Worm (Caenorhabditis elegans): ENCODE results near the gene C03B1.4.

C03B1.4 gene

DNA sequence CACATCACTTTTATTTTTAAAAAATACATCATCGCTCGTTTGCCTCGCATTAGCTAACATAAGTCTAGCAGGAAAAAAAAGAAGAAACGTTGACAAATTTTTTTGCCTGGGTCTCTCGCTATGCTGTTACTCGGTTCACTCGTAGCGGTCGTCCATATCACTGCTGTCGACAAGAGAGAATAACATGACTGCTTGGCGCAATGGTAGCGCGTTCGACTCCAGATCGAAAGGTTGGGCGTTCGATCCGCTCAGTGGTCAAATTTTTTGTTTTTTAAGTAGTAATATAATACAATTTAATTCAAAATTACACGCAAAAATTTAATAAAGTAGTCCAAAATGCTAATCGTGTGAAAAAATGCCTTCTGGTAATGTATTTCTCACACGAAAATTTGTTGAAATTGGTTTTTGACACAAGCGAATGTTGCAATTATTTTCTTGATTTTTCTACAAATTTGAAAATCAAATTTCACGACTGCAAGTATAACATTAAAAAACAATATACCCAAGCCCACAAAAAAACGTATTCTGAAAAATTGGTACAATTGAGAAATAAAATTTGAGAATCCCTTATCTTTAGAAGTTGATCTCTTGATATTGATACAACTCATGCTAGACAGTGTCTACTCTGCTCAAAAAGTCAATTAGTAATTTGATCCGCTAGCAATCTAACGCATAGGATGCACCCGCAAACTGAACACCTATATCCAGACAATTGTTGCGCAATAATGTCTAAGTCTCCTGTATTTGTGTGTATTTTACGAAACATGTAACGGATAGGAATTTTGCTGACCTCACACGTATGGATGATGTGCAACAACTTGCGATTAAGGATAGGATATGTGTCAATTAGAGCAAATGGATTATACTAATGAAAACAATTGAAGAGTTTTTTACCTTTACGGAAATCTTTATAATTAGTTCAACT, 7.2 kb downstream of the C03B1.4 start (continued):
- TF ChIP-seq unc-42 (tag; optimal IDR thresholded peaks at IDR 0.05) (no peak), hlh-15 (tag; optimal IDR thresholded peaks at IDR 0.05) (peak; percentile 47), elt-4 (tag; optimal IDR thresholded peaks at IDR 0.05) (no peak), ttx-3 (tag; optimal IDR thresholded peaks at IDR 0.05) (peak; percentile 80), fax-1 (tag; optimal IDR thresholded peaks at IDR 0.05) (peak; percentile 61), ceh-34 (tag; optimal IDR thresholded peaks at IDR 0.05) (no peak), sox-4 (tag; optimal IDR thresholded peaks at IDR 0.05) (peak; percentile 77), fkh-6 (tag; optimal IDR thresholded peaks at IDR 0.05) (peak; percentile 6), C38D4.7 (GFP tag; optimal IDR thresholded peaks at IDR 0.05) (peak; percentile 65), K09A11.1 (tag; optimal IDR thresholded peaks at IDR 0.05; ENCODE audit: insufficient read depth) (no peak), sdc-2 (tag; optimal IDR thresholded peaks at IDR 0.05) (peak; percentile 70), ceh-22 (tag; optimal IDR thresholded peaks at IDR 0.05) (no peak), unc-3 (GFP tag; conservative IDR thresholded peaks at IDR 0.05) (peak; percentile 77), unc-3 (tag; optimal IDR thresholded peaks at IDR 0.05) (no peak), pros-1 (tag; optimal IDR thresholded peaks at IDR 0.05) (no peak), lin-11 (tag; optimal IDR thresholded peaks at IDR 0.05) (peak; percentile 70), zip-5 (tag; optimal IDR thresholded peaks at IDR 0.05) (peak; percentile 49), Y22D7AL.16 (tag; optimal IDR thresholded peaks at IDR 0.05) (peak; percentile 62), hlh-6 (tag; optimal IDR thresholded peaks at IDR 0.05) (no peak), rnt-1 (tag; optimal IDR thresholded peaks at IDR 0.05) (peak; percentile 7), ref-2 (tag; optimal IDR thresholded peaks at IDR 0.05) (peak; percentile 48), pqm-1 (tag; optimal IDR thresholded peaks at IDR 0.05) (peak; percentile 28), tbx-7 (tag; optimal IDR thresholded peaks at IDR 0.05) (no peak), syd-9 (tag; optimal IDR thresholded peaks at IDR 0.05) (peak; percentile 9), npax-4 (tag; optimal IDR thresholded peaks at IDR 0.05) (peak; percentile 12), eyg-1 (tag; optimal IDR thresholded peaks at IDR 0.05) (peak; percentile 45), gmeb-2 (tag; optimal IDR thresholded peaks at IDR 0.05) (peak; percentile 77), F13H6.1 (tag; optimal IDR thresholded peaks at IDR 0.05) (peak; percentile 17), K02D7.2 (tag; optimal IDR thresholded peaks at IDR 0.05) (peak; percentile 29), ceh-30 (tag; optimal IDR thresholded peaks at IDR 0.05) (peak; percentile 11), nhr-11 (tag; optimal IDR thresholded peaks at IDR 0.05) (no peak), ceh-45 (GFP tag; IDR thresholded peaks at IDR 0.05) (peak; percentile 64; the same call in 1 of the 2 replicates), ceh-48 (tag; optimal IDR thresholded peaks at IDR 0.05) (peak; percentile 55), tbx-2 (tag; optimal IDR thresholded peaks at IDR 0.05) (peak; percentile 49), ceh-24 (tag; optimal IDR thresholded peaks at IDR 0.05) (peak; percentile 51), ceh-31 (tag; optimal IDR thresholded peaks at IDR 0.05) (peak; percentile 7), elt-2 (tag; optimal IDR thresholded peaks at IDR 0.05) (peak; percentile 84), madf-2 (tag; optimal IDR thresholded peaks at IDR 0.05) (peak; percentile 47), ahr-1 (tag; optimal IDR thresholded peaks at IDR 0.05) (no peak), ceh-19 (GFP tag; optimal IDR thresholded peaks at IDR 0.05) (peak; percentile 72), nhr-232 (tag; optimal IDR thresholded peaks at IDR 0.05) (peak; percentile 45), ets-4 (tag; optimal IDR thresholded peaks at IDR 0.05) (no peak), ceh-18 (tag; optimal IDR thresholded peaks at IDR 0.05) (peak; percentile 5)

DNA sequence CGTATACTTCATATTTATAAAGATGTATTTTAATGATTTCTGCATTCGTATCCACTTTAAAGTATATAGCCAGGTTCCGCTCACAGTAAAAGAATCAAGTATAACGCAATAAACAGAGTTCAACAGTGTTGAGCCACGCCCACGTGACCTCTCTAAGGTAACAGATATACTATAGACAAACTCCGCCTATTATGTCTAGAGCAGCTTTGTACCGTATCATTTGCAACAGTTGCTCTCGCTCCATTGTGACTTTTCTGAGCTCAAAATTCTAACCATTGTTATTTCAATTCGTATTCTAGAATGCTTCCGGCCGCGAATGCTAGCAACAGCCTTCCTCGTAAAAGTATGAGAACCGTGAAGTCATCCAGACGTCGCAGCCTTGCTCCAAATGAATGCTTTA, 9.1 kb downstream of the C03B1.4 start, which contains the start of gene C03B1.17:
Gene C03B1.17 (plus strand): TSS at position 301 of the 400 bp plus-strand sequence.
- TF ChIP-seq npax-4 (tag; optimal IDR thresholded peaks at IDR 0.05) (no peak), rnt-1 (tag; optimal IDR thresholded peaks at IDR 0.05) (no peak), C08G9.2 (tag; optimal IDR thresholded peaks at IDR 0.05) (no peak), ceh-18 (tag; optimal IDR thresholded peaks at IDR 0.05) (no peak), unc-42 (tag; optimal IDR thresholded peaks at IDR 0.05) (no peak), che-1 (tag; optimal IDR thresholded peaks at IDR 0.05) (no peak), tbx-2 (tag; optimal IDR thresholded peaks at IDR 0.05) (no peak), ceh-34 (tag; optimal IDR thresholded peaks at IDR 0.05) (no peak), ets-4 (tag; optimal IDR thresholded peaks at IDR 0.05) (no peak), ceh-14 (tag; optimal IDR thresholded peaks at IDR 0.05) (no peak), ceh-48 (tag; optimal IDR thresholded peaks at IDR 0.05) (no peak), sdc-2 (tag; optimal IDR thresholded peaks at IDR 0.05) (no peak), mec-3 (tag; optimal IDR thresholded peaks at IDR 0.05; ENCODE audit: borderline replicate concordance) (no peak), ahr-1 (tag; optimal IDR thresholded peaks at IDR 0.05) (no peak)
